Fruit fly (Drosophila melanogaster) whole organism, embryonic: ENCODE results near the gene Bicra.

Source experiments
- Ada2b ChIP-seq: fragments of 200-800 bp; sonication (Bioruptor generic); IDR thresholded peaks from 2 replicates; pipeline ENCODE4 v1.3.6; 2022; ENCODE audit warnings: missing biosample characterization, missing genetic modification characterization
- Adf1 ChIP-seq: fragments of 200-800 bp; sonication (Bioruptor generic); IDR thresholded peaks from 2 replicates; pipeline ENCODE4 v1.3.6; 2022; ENCODE audit warnings: missing biosample characterization, missing genetic modification characterization
- Bgb ChIP-seq: fragments of 200-800 bp; sonication (Bioruptor generic); IDR thresholded peaks from 2 replicates; pipeline ENCODE4 v1.3.6; 2022; ENCODE audit warnings: missing biosample characterization, missing genetic modification characterization; ENCODE audit not compliant: partially characterized antibody
- C15 ChIP-seq: fragments of 200-800 bp; sonication (Bioruptor generic); IDR thresholded peaks from 3 replicates; pipeline ENCODE4 v1.3.6; 2022; ENCODE audit warnings: missing biosample characterization, missing genetic modification characterization
- CG10321 ChIP-seq: fragments of 200-800 bp; sonication (Bioruptor generic); IDR thresholded peaks from 2 replicates; pipeline ENCODE4 v1.3.6; 2022; ENCODE audit warnings: missing biosample characterization, missing genetic modification characterization
- CG11093 ChIP-seq: fragments of 200-800 bp; sonication (Bioruptor generic); IDR thresholded peaks from 3 replicates; pipeline ENCODE4 v1.3.6; 2022; ENCODE audit warnings: missing biosample characterization, missing genetic modification characterization
- CG11696 ChIP-seq: fragments of 200-800 bp; sonication (Bioruptor generic); IDR thresholded peaks from 2 replicates; pipeline ENCODE4 v1.3.6; 2022; ENCODE audit warnings: missing biosample characterization, missing genetic modification characterization
- CG12155 ChIP-seq: fragments of 200-800 bp; sonication (Bioruptor generic); optimal IDR thresholded peaks from 3 replicates; lab custom pipeline; 2016; ENCODE audit warnings: missing biosample characterization, missing genetic modification characterization
- CG12299 ChIP-seq: fragments of 200-800 bp; sonication (Bioruptor generic); optimal IDR thresholded peaks from 2 replicates; lab custom pipeline; 2018; ENCODE audit warnings: missing biosample characterization, mild to moderate bottlenecking, missing genetic modification characterization
- CG16863 ChIP-seq: fragments of 200-800 bp; sonication (Bioruptor generic); optimal IDR thresholded peaks from 3 replicates; lab custom pipeline; 2016; ENCODE audit warnings: missing biosample characterization, missing genetic modification characterization
- CG17361 ChIP-seq: fragments of 200-800 bp; sonication (Bioruptor generic); IDR thresholded peaks from 3 replicates; pipeline ENCODE4 v1.3.6; 2022; ENCODE audit warnings: missing biosample characterization, missing genetic modification characterization
- CG17912 ChIP-seq: fragments of 200-800 bp; sonication (Bioruptor generic); optimal IDR thresholded peaks from 2 replicates; lab custom pipeline; 2018; ENCODE audit warnings: missing biosample characterization, mild to moderate bottlenecking, missing genetic modification characterization
- CG18476 ChIP-seq: fragments of 200-800 bp; sonication (Bioruptor generic); optimal IDR thresholded peaks from 2 replicates; lab custom pipeline; 2016; ENCODE audit warnings: missing biosample characterization, mild to moderate bottlenecking, missing genetic modification characterization
- CG2120 ChIP-seq: fragments of 200-800 bp; sonication (Bioruptor generic); optimal IDR thresholded peaks from 3 replicates; lab custom pipeline; 2016; ENCODE audit warnings: missing biosample characterization, missing genetic modification characterization
- CG30403 ChIP-seq: fragments of 200-800 bp; sonication (Bioruptor generic); optimal IDR thresholded peaks from 3 replicates; lab custom pipeline; 2016; ENCODE audit warnings: missing biosample characterization, missing genetic modification characterization
- CG31224 ChIP-seq: fragments of 200-800 bp; sonication (Bioruptor generic); IDR thresholded peaks from 2 replicates; pipeline ENCODE4 v1.3.6; 2022; ENCODE audit warnings: missing biosample characterization, missing genetic modification characterization
- CG33557 ChIP-seq: fragments of 200-800 bp; sonication (Bioruptor generic); optimal IDR thresholded peaks from 2 replicates; lab custom pipeline; 2019; ENCODE audit warnings: missing biosample characterization, mild to moderate bottlenecking, missing genetic modification characterization, moderate library complexity
- CG4328 ChIP-seq: fragments of 200-800 bp; sonication (Bioruptor generic); optimal IDR thresholded peaks from 3 replicates; lab custom pipeline; 2017; ENCODE audit warnings: missing biosample characterization, missing genetic modification reagents, missing genetic modification characterization
- CG6654 ChIP-seq: fragments of 200-800 bp; sonication (Bioruptor generic); optimal IDR thresholded peaks from 2 replicates; lab custom pipeline; 2017; ENCODE audit warnings: missing biosample characterization, mild to moderate bottlenecking, missing genetic modification characterization
- CG6791 ChIP-seq: fragments of 200-800 bp; sonication (Bioruptor generic); IDR thresholded peaks from 3 replicates; pipeline ENCODE4 v1.3.6; 2022; ENCODE audit warnings: missing biosample characterization, missing genetic modification characterization; ENCODE audit not compliant: partially characterized antibody
- CG7357 ChIP-seq: fragments of 200-800 bp; sonication (Bioruptor generic); IDR thresholded peaks from 3 replicates; pipeline ENCODE4 v1.3.6; 2022; ENCODE audit warnings: missing biosample characterization, missing genetic modification characterization
- CG8388 ChIP-seq: fragments of 200-800 bp; sonication (Bioruptor generic); optimal IDR thresholded peaks from 2 replicates; lab custom pipeline; 2019; ENCODE audit warnings: missing biosample characterization, mild to moderate bottlenecking, missing genetic modification characterization, moderate library complexity
- CG9797 ChIP-seq: fragments of 200-800 bp; sonication (Bioruptor generic); optimal IDR thresholded peaks from 3 replicates; lab custom pipeline; 2018; ENCODE audit warnings: missing biosample characterization, mild to moderate bottlenecking, missing genetic modification characterization
- CG9817 ChIP-seq: fragments of 200-800 bp; sonication (Bioruptor generic); optimal IDR thresholded peaks from 2 replicates; lab custom pipeline; 2018; ENCODE audit warnings: missing biosample characterization, mild to moderate bottlenecking, missing genetic modification characterization, moderate library complexity
- CG9932 ChIP-seq: fragments of 200-800 bp; sonication (Bioruptor generic); IDR thresholded peaks from 2 replicates; pipeline ENCODE4 v1.3.6; 2022; ENCODE audit warnings: missing biosample characterization, missing genetic modification characterization
- Gug ChIP-seq: fragments of 200-800 bp; sonication (Bioruptor generic); IDR thresholded peaks from 4 replicates; pipeline ENCODE4 v1.3.6; 2022; ENCODE audit warnings: missing biosample characterization, missing genetic modification characterization
- H2.0 ChIP-seq: fragments of 200-800 bp; sonication (Bioruptor generic); IDR thresholded peaks from 2 replicates; pipeline ENCODE4 v1.3.6; 2022; ENCODE audit warnings: missing biosample characterization, missing genetic modification characterization
- HLH3B ChIP-seq: fragments of 200-800 bp; sonication (Bioruptor generic); IDR thresholded peaks from 2 replicates; pipeline ENCODE4 v1.3.6; 2022; ENCODE audit warnings: missing biosample characterization, missing genetic modification characterization
- Hr78 ChIP-seq, 2 experiments: fragments of 200-800 bp in 1 of 2; fragments of >200 bp in 1 of 2; sonication (Bioruptor generic) in 1 of 2; optimal IDR thresholded peaks; 2 replicates each; lab custom pipeline; 2017 to 2019; ENCODE audit warnings: missing biosample characterization in 2 of 2, missing genetic modification characterization in 2 of 2, mild to moderate bottlenecking in 1 of 2, moderate library complexity in 1 of 2
- Kr ChIP-seq: fragments of 200-800 bp; sonication (Bioruptor generic); optimal IDR thresholded peaks from 2 replicates; lab custom pipeline; 2017; ENCODE audit warnings: missing biosample characterization, mild to moderate bottlenecking, missing genetic modification characterization
- MBD-R2 ChIP-seq: fragments of 200-800 bp; sonication (Bioruptor generic); IDR thresholded peaks from 2 replicates; pipeline ENCODE4 v1.3.6; 2022; ENCODE audit warnings: missing biosample characterization, missing genetic modification characterization
- Nf-YB ChIP-seq: fragments of 200-800 bp; sonication (Bioruptor generic); optimal IDR thresholded peaks from 3 replicates; lab custom pipeline; 2019; ENCODE audit warnings: missing biosample characterization, mild to moderate bottlenecking, missing genetic modification characterization, moderate library complexity
- Spps ChIP-seq: fragments of 200-800 bp; sonication (Bioruptor generic); optimal IDR thresholded peaks from 2 replicates; lab custom pipeline; 2018; ENCODE audit warnings: missing biosample characterization, mild to moderate bottlenecking, missing genetic modification characterization
- al ChIP-seq: fragments of 200-800 bp; sonication (Bioruptor generic); IDR thresholded peaks from 2 replicates; pipeline ENCODE4 v1.3.6; 2022; ENCODE audit warnings: missing biosample characterization, missing genetic modification characterization
- az2 ChIP-seq: fragments of 200-800 bp; sonication (Bioruptor generic); optimal IDR thresholded peaks from 3 replicates; lab custom pipeline; 2016; ENCODE audit warnings: missing biosample characterization, missing genetic modification characterization
- bcd ChIP-seq: fragments of 200-800 bp; sonication (Bioruptor generic); optimal IDR thresholded peaks from 2 replicates; lab custom pipeline; 2017; ENCODE audit warnings: missing biosample characterization, mild to moderate bottlenecking, missing genetic modification characterization
- cg ChIP-seq: fragments of 200-800 bp; sonication (Bioruptor generic); optimal IDR thresholded peaks from 3 replicates; lab custom pipeline; 2019; ENCODE audit warnings: missing biosample characterization, mild to moderate bottlenecking, missing genetic modification characterization, moderate library complexity
- disco-r ChIP-seq: fragments of 200-800 bp; sonication (Bioruptor generic); optimal IDR thresholded peaks from 2 replicates; lab custom pipeline; 2016; ENCODE audit warnings: missing biosample characterization, missing genetic modification characterization
- dmrt99B ChIP-seq: fragments of 200-800 bp; sonication (Bioruptor generic); optimal IDR thresholded peaks from 2 replicates; lab custom pipeline; 2018; ENCODE audit warnings: missing biosample characterization, mild to moderate bottlenecking, missing genetic modification characterization, moderate library complexity
- fru ChIP-seq: fragments of >200 bp; optimal IDR thresholded peaks from 2 replicates; lab custom pipeline; 2017
- ftz-f1 ChIP-seq: fragments of 200-800 bp; sonication (Bioruptor generic); optimal IDR thresholded peaks from 2 replicates; lab custom pipeline; 2016; ENCODE audit warnings: missing biosample characterization, missing genetic modification characterization
- gce ChIP-seq: fragments of 200-800 bp; sonication (Bioruptor generic); IDR thresholded peaks from 3 replicates; pipeline ENCODE4 v1.3.6; 2022; ENCODE audit warnings: missing biosample characterization, missing genetic modification characterization
- gem ChIP-seq: fragments of 200-800 bp; sonication (Bioruptor generic); optimal IDR thresholded peaks from 2 replicates; lab custom pipeline; 2019; ENCODE audit warnings: missing biosample characterization, mild to moderate bottlenecking, missing genetic modification characterization, moderate library complexity
- ken ChIP-seq: fragments of 200-800 bp; sonication (Bioruptor generic); IDR thresholded peaks from 3 replicates; pipeline ENCODE4 v1.3.6; 2022; ENCODE audit warnings: missing biosample characterization, missing genetic modification characterization
- knrl ChIP-seq: fragments of 200-800 bp; sonication (Bioruptor generic); IDR thresholded peaks from 3 replicates; pipeline ENCODE4 v1.3.6; 2022; ENCODE audit warnings: missing biosample characterization, missing genetic modification characterization; ENCODE audit not compliant: partially characterized antibody
- lilli ChIP-seq: fragments of 200-800 bp; sonication (Bioruptor generic); optimal IDR thresholded peaks from 3 replicates; lab custom pipeline; 2016; ENCODE audit warnings: missing biosample characterization, missing genetic modification characterization
- pzg ChIP-seq: fragments of 200-800 bp; sonication (Bioruptor generic); optimal IDR thresholded peaks from 3 replicates; lab custom pipeline; 2018; ENCODE audit warnings: missing biosample characterization, mild to moderate bottlenecking, missing genetic modification characterization, moderate library complexity
- scrt ChIP-seq: fragments of 200-800 bp; sonication (Bioruptor generic); optimal IDR thresholded peaks from 2 replicates; lab custom pipeline; 2018; ENCODE audit warnings: missing biosample characterization, mild to moderate bottlenecking, missing genetic modification characterization, moderate library complexity
- slbo ChIP-seq: fragments of 200-800 bp; sonication (Bioruptor generic); IDR thresholded peaks from 2 replicates; pipeline ENCODE4 v1.3.6; 2022; ENCODE audit warnings: missing biosample characterization, missing genetic modification characterization
- sr ChIP-seq: fragments of 200-800 bp; sonication (Bioruptor generic); IDR thresholded peaks from 3 replicates; pipeline ENCODE4 v1.3.6; 2022; ENCODE audit warnings: missing biosample characterization, missing genetic modification characterization
- stwl ChIP-seq: fragments of 200-800 bp; sonication (Bioruptor generic); optimal IDR thresholded peaks from 3 replicates; lab custom pipeline; 2018; ENCODE audit warnings: missing biosample characterization, mild to moderate bottlenecking, missing genetic modification characterization, moderate library complexity

The Bicra gene

DNA sequence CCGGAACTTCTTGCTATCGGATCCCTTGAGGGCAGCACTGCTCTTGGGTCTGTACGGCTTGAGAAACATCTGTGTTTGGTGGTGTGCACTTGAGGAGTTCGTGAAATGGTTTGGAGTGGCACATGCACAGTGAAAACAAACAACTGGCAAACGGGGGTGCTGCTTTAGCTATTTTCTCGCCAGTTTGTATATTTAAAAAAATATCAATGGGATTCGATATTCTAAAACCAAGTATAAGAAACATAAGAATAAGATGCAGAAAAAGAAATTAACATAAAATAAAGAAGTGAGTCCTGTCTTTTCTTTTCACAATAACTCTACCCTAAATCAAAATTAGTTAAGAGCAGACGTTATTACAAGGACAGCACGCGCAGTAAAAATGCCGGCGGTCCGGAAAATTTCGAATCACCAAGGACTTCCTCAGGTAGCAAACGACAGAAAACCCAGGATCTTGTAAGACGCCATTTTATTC lies 88.8 kb downstream of the Bicra start, which contains the start of gene eIF2D (continued):
- TF ChIP-seq CG33557 (GFP tag; lab: Kevin White, UChicago) (peak; percentile 14), cg (GFP tag; lab: Kevin White, UChicago) (no peak), pzg (peak; percentile 30), Bgb (GFP tag; lab: Robert Waterston, UW) (no peak), CG17361 (peak; percentile 77), al (GFP tag; lab: Robert Waterston, UW) (peak; percentile 18; the same call in 1 of the 2 replicates), ken (GFP tag; lab: Robert Waterston, UW) (0 out of 3 replicates have a peak, but pooled peaks have one; percentile 49), Hr78 (GFP tag; optimal IDR thresholded peaks at IDR 0.05; lab: Kevin White, UChicago) (no peak), CG11093 (GFP tag; lab: Robert Waterston, UW) (no peak), Spps (peak; percentile 35), CG30403 (GFP tag; lab: Kevin White, UChicago) (peak; percentile 67), CG31224 (GFP tag; lab: Robert Waterston, UW) (no peak; the same call in 1 of the 2 replicates), knrl (GFP tag; lab: Robert Waterston, UW) (no peak), sr (GFP tag; lab: Robert Waterston, UW) (no peak), Ada2b (GFP tag; lab: Robert Waterston, UW) (peak; percentile 57; the same call in 1 of the 2 replicates), CG6654 (GFP tag; lab: Kevin White, UChicago) (no peak), bcd (GFP tag; lab: Kevin White, UChicago) (peak; percentile 33), scrt (no peak), ftz-f1 (GFP tag; lab: Kevin White, UChicago) (no peak), CG12155 (GFP tag; lab: Kevin White, UChicago) (peak; percentile 36), fru (no peak), dmrt99B (tag; lab: Kevin White, UChicago) (no peak), CG8388 (GFP tag; lab: Kevin White, UChicago) (peak; percentile 45), CG2120 (peak; percentile 64), CG4328 (GFP tag; lab: Kevin White, UChicago) (peak; percentile 27), gem (no peak), gce (GFP tag; lab: Robert Waterston, UW) (0 out of 3 replicates have a peak, but pooled peaks have one; percentile 9), CG16863 (GFP tag; lab: Kevin White, UChicago) (peak; percentile 50), lilli (GFP tag; lab: Kevin White, UChicago) (peak; percentile 55), Nf-YB (GFP tag; lab: Kevin White, UChicago) (peak; percentile 19), C15 (GFP tag; lab: Robert Waterston, UW) (no peak), H2.0 (peak; percentile 44; the same call in 1 of the 2 replicates), CG12299 (tag; lab: Kevin White, UChicago) (peak; percentile 22), CG17912 (GFP tag; lab: Kevin White, UChicago) (no peak), CG9932 (GFP tag; lab: Robert Waterston, UW) (peak; percentile 62), stwl (tag; lab: Kevin White, UChicago) (no peak), az2 (GFP tag; lab: Kevin White, UChicago) (peak; percentile 47), Gug (GFP tag; lab: Robert Waterston, UW) (0 out of 4 replicates have a peak, but pooled peaks have one; percentile 8), Adf1 (GFP tag; lab: Robert Waterston, UW) (no peak), CG7357 (no peak), slbo (peak; percentile 63), CG18476 (GFP tag; lab: Kevin White, UChicago) (peak; percentile 20), CG9817 (tag; lab: Kevin White, UChicago) (peak; percentile 46), MBD-R2 (GFP tag; lab: Robert Waterston, UW) (peak; percentile 78), disco-r (GFP tag; lab: Kevin White, UChicago) (no peak), HLH3B (GFP tag; lab: Robert Waterston, UW) (peak; percentile 61; the same call in 1 of the 2 replicates), CG11696 (GFP tag; lab: Robert Waterston, UW) (peak; percentile 47), CG9797 (no peak), Kr (no peak), CG6791 (GFP tag; lab: Robert Waterston, UW) (no peak), CG10321 (no peak)
